Worm (Caenorhabditis elegans) whole organism, late embryonic: ENCODE measurements around the gene F43D2.7.
A peak's percentile ranks its signal among the peaks of the same experiment; 100 is the strongest.

Source experiments
- C38D4.7 ChIP-seq: fragments of 200-800 bp; sonication (Bioruptor generic); optimal IDR thresholded peaks from 2 replicates; lab custom pipeline; 2018; ENCODE audit warnings: mild to moderate bottlenecking, missing genetic modification characterization, moderate library complexity, missing compliant biosample characterization
- F13H6.1 ChIP-seq: sonication (generic microtip); optimal IDR thresholded peaks from 2 replicates; lab custom pipeline; 2016; ENCODE audit warnings: missing genetic modification characterization, missing compliant biosample characterization
- ama-1 ChIP-seq: fragments of 150-350 bp; optimal IDR thresholded peaks from 2 replicates; lab custom pipeline; 2014
- ceh-14 ChIP-seq: sonication (generic microtip); optimal IDR thresholded peaks from 2 replicates; lab custom pipeline; 2016; ENCODE audit warnings: missing genotype, missing genetic modification characterization, missing compliant biosample characterization
- ceh-18 ChIP-seq: sonication (generic microtip); optimal IDR thresholded peaks from 2 replicates; lab custom pipeline; 2016; ENCODE audit warnings: missing genetic modification characterization, missing compliant biosample characterization
- ceh-19 ChIP-seq: fragments of 200-800 bp; sonication (Bioruptor generic); optimal IDR thresholded peaks from 2 replicates; lab custom pipeline; 2018; ENCODE audit warnings: mild to moderate bottlenecking, missing genetic modification characterization, missing compliant biosample characterization
- ceh-24 ChIP-seq: sonication (generic microtip); optimal IDR thresholded peaks from 2 replicates; lab custom pipeline; 2016; ENCODE audit warnings: mild to moderate bottlenecking, missing genetic modification characterization, missing compliant biosample characterization
- ceh-30 ChIP-seq: fragments of 150-350 bp; optimal IDR thresholded peaks from 2 replicates; lab custom pipeline; 2014; ENCODE audit warnings: missing biosample characterization, missing genetic modification characterization
- ceh-31 ChIP-seq: sonication (generic microtip); optimal IDR thresholded peaks from 2 replicates; lab custom pipeline; 2016; ENCODE audit warnings: missing genetic modification characterization, missing compliant biosample characterization
- ceh-34 ChIP-seq: sonication (generic microtip); optimal IDR thresholded peaks from 2 replicates; lab custom pipeline; 2016; ENCODE audit warnings: mild to moderate bottlenecking, missing genetic modification characterization, missing compliant biosample characterization
- ceh-6 ChIP-seq: fragments of 200-800 bp; sonication (Bioruptor generic); optimal IDR thresholded peaks from 2 replicates; lab custom pipeline; 2018; ENCODE audit warnings: mild to moderate bottlenecking, missing genetic modification characterization, missing compliant biosample characterization
- che-1 ChIP-seq: sonication (generic microtip); optimal IDR thresholded peaks from 2 replicates; lab custom pipeline; 2016; ENCODE audit warnings: mild to moderate bottlenecking, missing genetic modification characterization, missing compliant biosample characterization
- dve-1 ChIP-seq: sonication (generic microtip); optimal IDR thresholded peaks from 2 replicates; lab custom pipeline; 2017; ENCODE audit warnings: antibody characterized with exemption, mild to moderate bottlenecking, missing genetic modification characterization, missing compliant biosample characterization
- elt-2 ChIP-seq: sonication (generic microtip); optimal IDR thresholded peaks from 2 replicates; lab custom pipeline; 2016; ENCODE audit warnings: missing genetic modification reagents, missing genetic modification characterization, missing compliant biosample characterization
- eyg-1 ChIP-seq: sonication (generic microtip); optimal IDR thresholded peaks from 2 replicates; lab custom pipeline; 2016; ENCODE audit warnings: missing genotype, missing genetic modification characterization, missing compliant biosample characterization
- fax-1 ChIP-seq: sonication (generic microtip); optimal IDR thresholded peaks from 2 replicates; lab custom pipeline; 2016; ENCODE audit warnings: missing genotype, missing genetic modification characterization, missing compliant biosample characterization
- fkh-10 ChIP-seq: fragments of 150-350 bp; optimal IDR thresholded peaks from 2 replicates; lab custom pipeline; 2014; ENCODE audit warnings: missing biosample characterization, missing genetic modification reagents, missing genetic modification characterization
- fkh-6 ChIP-seq: sonication (generic microtip); optimal IDR thresholded peaks from 2 replicates; lab custom pipeline; 2016; ENCODE audit warnings: missing genetic modification characterization, missing compliant biosample characterization
- gmeb-2 ChIP-seq: sonication (generic microtip); optimal IDR thresholded peaks from 2 replicates; lab custom pipeline; 2016; ENCODE audit warnings: missing genetic modification characterization, inconsistent platforms, missing compliant biosample characterization
- hlh-13 ChIP-seq: fragments of 200-800 bp; sonication (Bioruptor generic); optimal IDR thresholded peaks from 2 replicates; lab custom pipeline; 2018; ENCODE audit warnings: mild to moderate bottlenecking, missing genetic modification characterization, missing compliant biosample characterization
- lim-6 ChIP-seq: sonication (generic microtip); optimal IDR thresholded peaks from 2 replicates; lab custom pipeline; 2016; ENCODE audit warnings: missing genetic modification characterization, missing compliant biosample characterization
- lin-11 ChIP-seq: fragments of 200-800 bp; sonication (Bioruptor generic); optimal IDR thresholded peaks from 2 replicates; lab custom pipeline; 2018; ENCODE audit warnings: mild to moderate bottlenecking, missing genetic modification characterization, missing compliant biosample characterization
- madf-2 ChIP-seq: sonication (generic microtip); optimal IDR thresholded peaks from 2 replicates; lab custom pipeline; 2017; ENCODE audit warnings: missing genetic modification characterization, missing compliant biosample characterization
- nfya-1 ChIP-seq: sonication (generic microtip); optimal IDR thresholded peaks from 2 replicates; lab custom pipeline; 2017; ENCODE audit warnings: missing genetic modification characterization, mild to moderate bottlenecking, missing compliant biosample characterization, antibody characterized with exemption, moderate library complexity
- nhr-232 ChIP-seq: sonication (generic microtip); optimal IDR thresholded peaks from 2 replicates; lab custom pipeline; 2016; ENCODE audit warnings: missing genetic modification characterization, missing compliant biosample characterization
- pag-3 ChIP-seq: sonication (generic microtip); optimal IDR thresholded peaks from 2 replicates; lab custom pipeline; 2016; ENCODE audit warnings: missing compliant biosample characterization, missing genetic modification characterization, borderline replicate concordance
- pat-9 ChIP-seq: fragments of 200-800 bp; sonication (Bioruptor generic); optimal IDR thresholded peaks from 2 replicates; lab custom pipeline; 2018; ENCODE audit warnings: mild to moderate bottlenecking, missing genetic modification characterization, moderate library complexity, missing compliant biosample characterization
- pax-1 ChIP-seq: fragments of 150-350 bp; optimal IDR thresholded peaks from 2 replicates; lab custom pipeline; 2014; ENCODE audit warnings: missing biosample characterization, missing genetic modification characterization
- pha-2 ChIP-seq: sonication (generic microtip); optimal IDR thresholded peaks from 2 replicates; lab custom pipeline; 2017; ENCODE audit warnings: mild to moderate bottlenecking, missing genetic modification characterization, missing compliant biosample characterization
- pqm-1 ChIP-seq: sonication (generic microtip); optimal IDR thresholded peaks from 2 replicates; lab custom pipeline; 2016; ENCODE audit warnings: missing genetic modification characterization, missing compliant biosample characterization
- pros-1 ChIP-seq: fragments of 150-350 bp; optimal IDR thresholded peaks from 2 replicates; lab custom pipeline; 2014; ENCODE audit warnings: missing biosample characterization, missing genetic modification reagents, missing genetic modification characterization
- sdc-2 ChIP-seq: sonication (generic microtip); optimal IDR thresholded peaks from 2 replicates; lab custom pipeline; 2016; ENCODE audit warnings: missing genotype, missing genetic modification characterization, missing compliant biosample characterization
- sox-2 ChIP-seq: fragments of 200-800 bp; sonication (Bioruptor generic); IDR thresholded peaks from 2 replicates; pipeline ENCODE4 v1.3.6; 2022; ENCODE audit warnings: missing genetic modification reagents, missing genetic modification characterization, missing compliant biosample characterization
- syd-9 ChIP-seq: sonication (generic microtip); optimal IDR thresholded peaks from 2 replicates; lab custom pipeline; 2016; ENCODE audit warnings: mild to moderate bottlenecking, missing genetic modification characterization, moderate library complexity, missing compliant biosample characterization
- tbx-2 ChIP-seq: sonication (generic microtip); optimal IDR thresholded peaks from 2 replicates; lab custom pipeline; 2016; ENCODE audit warnings: missing genetic modification characterization, missing compliant biosample characterization
- unc-42 ChIP-seq: sonication (generic microtip); optimal IDR thresholded peaks from 2 replicates; lab custom pipeline; 2016; ENCODE audit warnings: missing genotype, missing genetic modification characterization, missing compliant biosample characterization
- zip-5 ChIP-seq: sonication (generic microtip); optimal IDR thresholded peaks from 2 replicates; lab custom pipeline; 2016; ENCODE audit warnings: missing genetic modification characterization, missing compliant biosample characterization

The F43D2.7 gene

ce11 chrV:14617711-14618110 lies 22.3 kb downstream of the F43D2.7 start:
- no peak for TF ChIP-seq hlh-13 (GFP tag; lab: Kevin White, UChicago)
- TF ChIP-seq ceh-31 (tag; lab: Kevin White, UChicago) = peak; percentile 86
- peak; percentile 87 for TF ChIP-seq unc-42 (tag; lab: Kevin White, UChicago)

DNA sequence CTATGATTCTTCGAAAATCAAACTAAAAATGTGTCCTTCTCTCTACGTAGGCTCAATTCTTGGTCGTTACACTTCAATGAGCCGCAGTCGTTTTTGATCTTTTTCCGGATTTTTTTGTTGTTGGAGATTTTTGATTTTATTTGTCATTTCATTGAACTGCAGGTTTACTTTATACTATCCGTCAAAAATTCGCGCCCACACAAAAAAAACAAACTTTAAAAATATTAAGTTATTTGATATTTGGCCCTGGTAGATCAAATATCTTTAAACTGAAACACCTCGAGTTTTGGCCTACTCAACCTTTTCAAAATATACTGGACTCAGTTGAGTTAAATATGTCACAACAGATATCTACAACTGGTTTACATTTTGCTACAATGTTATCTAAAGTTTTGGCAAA lies 24.3 kb downstream of the F43D2.7 start:
- TF ChIP-seq ceh-14 (tag; lab: Kevin White, UChicago) (no peak), ceh-19 (no peak), gmeb-2 (no peak)
- TF ChIP-seq, all 69 proteins: peak for 0

ce11 chrV:14614454-14614853 lies 25.5 kb downstream of the F43D2.7 start:
- TF ChIP-seq ceh-24 (tag; lab: Kevin White, UChicago) (no peak), fkh-10 (GFP tag; lab: Kevin White, UChicago) (no peak), fkh-6 (tag; lab: Kevin White, UChicago) (no peak), ceh-18 (tag; lab: Kevin White, UChicago) (no peak), nfya-1 (tag; lab: Kevin White, UChicago) (peak; percentile 87), pros-1 (tag; lab: Kevin White, UChicago) (no peak), zip-5 (tag; lab: Kevin White, UChicago) (no peak), pax-1 (tag; lab: Kevin White, UChicago) (no peak)

DNA sequence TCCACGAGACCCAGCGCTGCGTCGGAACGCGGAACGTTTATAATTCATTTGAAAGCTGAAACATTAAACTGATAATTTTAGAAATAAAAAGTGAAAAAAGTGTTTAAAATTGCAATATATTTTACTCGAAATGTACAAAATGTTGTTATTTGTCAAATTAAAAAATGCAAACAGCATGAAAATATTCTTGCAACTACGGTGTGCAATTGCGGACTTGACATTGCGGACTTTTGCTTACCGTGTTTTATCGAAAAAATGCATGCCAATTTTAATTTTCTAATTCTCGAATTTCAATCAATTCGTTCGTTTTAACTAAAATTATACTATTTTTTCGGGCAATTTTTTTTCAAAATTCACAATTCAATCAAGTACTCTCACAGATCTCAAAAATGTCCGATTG lies 27.8 kb downstream of the F43D2.7 start, which contains the start of the genes R11H6.5 and ccnk-1:
Gene R11H6.5, minus strand, starts transcription at position 55 of the 400 bp plus-strand sequence.
Gene ccnk-1, plus strand, starts transcription at position 381 of the 400 bp plus-strand sequence.
- TF ChIP-seq dve-1 (tag; lab: Kevin White, UChicago) = no peak
- no peak for TF ChIP-seq sox-2 (GFP tag; lab: Robert Waterston, UW)
- no peak for TF ChIP-seq gmeb-2
- no peak for TF ChIP-seq C38D4.7 (GFP tag; lab: Kevin White, UChicago)
- peak; percentile 71 for TF ChIP-seq nfya-1 (tag; lab: Kevin White, UChicago)
- TF ChIP-seq tbx-2 (tag; lab: Kevin White, UChicago) = peak; percentile 17
- TF ChIP-seq che-1 (tag; lab: Kevin White, UChicago) = no peak
- no peak for TF ChIP-seq ama-1 (lab: Kevin White, UChicago)
- no peak for TF ChIP-seq F13H6.1
- no peak for TF ChIP-seq ceh-31 (tag; lab: Kevin White, UChicago)
- TF ChIP-seq pqm-1 = no peak
- TF ChIP-seq madf-2 (tag; lab: Kevin White, UChicago) = no peak
- no peak for TF ChIP-seq pha-2 (tag; lab: Kevin White, UChicago)
- no peak for TF ChIP-seq elt-2 (tag; lab: Kevin White, UChicago)
- no peak for TF ChIP-seq eyg-1
- no peak for TF ChIP-seq fkh-10 (GFP tag; lab: Kevin White, UChicago)
- no peak for TF ChIP-seq fax-1

ce11 chrV:14610781-14611180 lies 29.2 kb downstream of the F43D2.7 start:
- TF ChIP-seq gmeb-2 = no peak
- TF ChIP-seq tbx-2 (tag; lab: Kevin White, UChicago) = no peak
- TF ChIP-seq nfya-1 (tag; lab: Kevin White, UChicago) = no peak
- TF ChIP-seq lim-6 (tag; lab: Kevin White, UChicago) = no peak
- TF ChIP-seq sdc-2 (tag; lab: Kevin White, UChicago) = no peak
- no peak for TF ChIP-seq ceh-34 (tag; lab: Kevin White, UChicago)
- TF ChIP-seq syd-9 (tag; lab: Kevin White, UChicago) = no peak
- TF ChIP-seq pha-2 (tag; lab: Kevin White, UChicago) = no peak
- no peak for TF ChIP-seq che-1 (tag; lab: Kevin White, UChicago)
- no peak for TF ChIP-seq dve-1 (tag; lab: Kevin White, UChicago)
- TF ChIP-seq sox-2 (GFP tag; lab: Robert Waterston, UW) = no peak
- TF ChIP-seq ceh-6 (GFP tag; lab: Kevin White, UChicago) = no peak
- TF ChIP-seq ceh-30 (tag; lab: Kevin White, UChicago) = no peak
- TF ChIP-seq lin-11 (tag; lab: Kevin White, UChicago) = no peak
- TF ChIP-seq pag-3 = no peak
- no peak for TF ChIP-seq nhr-232 (tag; lab: Kevin White, UChicago)
- TF ChIP-seq pat-9 = no peak
